Fruit fly (Drosophila melanogaster) whole organism, pupa: ENCODE data around the gene Taf10b.

Source experiments
- CG10348 ChIP-seq: fragments of 200-800 bp; sonication (Bioruptor generic); IDR thresholded peaks from 2 replicates; pipeline ENCODE4 v1.3.6; 2022; ENCODE audit warnings: missing biosample characterization, missing genetic modification characterization
- CG12605 ChIP-seq: fragments of 200-800 bp; sonication (Bioruptor generic); IDR thresholded peaks from 2 replicates; pipeline ENCODE4 v1.3.6; 2022; ENCODE audit warnings: missing biosample characterization, missing genetic modification characterization
- CG13204 ChIP-seq: fragments of 200-800 bp; sonication (Bioruptor generic); optimal IDR thresholded peaks from 2 replicates; lab custom pipeline; 2018; ENCODE audit warnings: missing biosample characterization, mild to moderate bottlenecking, missing genetic modification characterization, moderate library complexity
- CG14655 ChIP-seq: fragments of 200-800 bp; sonication (Bioruptor generic); optimal IDR thresholded peaks from 3 replicates; lab custom pipeline; 2017; ENCODE audit warnings: mild to moderate bottlenecking, missing biosample characterization, missing genetic modification reagents, missing genetic modification characterization
- CG15710 ChIP-seq: fragments of 200-800 bp; sonication (Bioruptor generic); optimal IDR thresholded peaks from 2 replicates; lab custom pipeline; 2018; ENCODE audit warnings: missing biosample characterization, mild to moderate bottlenecking, missing genetic modification characterization, moderate library complexity
- CG17806 ChIP-seq: fragments of 200-800 bp; sonication (Bioruptor generic); optimal IDR thresholded peaks from 2 replicates; lab custom pipeline; 2018; ENCODE audit warnings: missing biosample characterization, mild to moderate bottlenecking, missing genetic modification characterization, moderate library complexity
- CG32121 ChIP-seq: fragments of 200-800 bp; sonication (Bioruptor generic); IDR thresholded peaks from 2 replicates; pipeline ENCODE4 v1.3.6; 2022; ENCODE audit warnings: missing biosample characterization, missing genetic modification characterization
- CG34367 ChIP-seq: fragments of 200-800 bp; sonication (Bioruptor generic); optimal IDR thresholded peaks from 2 replicates; lab custom pipeline; 2018; ENCODE audit warnings: missing biosample characterization, mild to moderate bottlenecking, missing genetic modification characterization
- CG4496 ChIP-seq: fragments of 200-800 bp; sonication (Bioruptor generic); IDR thresholded peaks from 3 replicates; pipeline ENCODE4 v1.3.6; 2022; ENCODE audit warnings: missing biosample characterization, missing genetic modification characterization
- CG8159 ChIP-seq: fragments of 200-800 bp; sonication (Bioruptor generic); optimal IDR thresholded peaks from 3 replicates; lab custom pipeline; 2018; ENCODE audit warnings: missing biosample characterization, mild to moderate bottlenecking, missing genetic modification characterization, moderate library complexity
- CG8301 ChIP-seq: fragments of 200-800 bp; sonication (Bioruptor generic); optimal IDR thresholded peaks from 2 replicates; lab custom pipeline; 2018; ENCODE audit warnings: missing biosample characterization, mild to moderate bottlenecking, missing genetic modification characterization
- CG9948 ChIP-seq: fragments of 200-800 bp; sonication (Bioruptor generic); optimal IDR thresholded peaks from 2 replicates; lab custom pipeline; 2018; ENCODE audit warnings: missing biosample characterization, mild to moderate bottlenecking, missing genetic modification characterization, moderate library complexity
- D1 ChIP-seq: fragments of 200-800 bp; sonication (Bioruptor generic); optimal IDR thresholded peaks from 2 replicates; lab custom pipeline; 2018; ENCODE audit warnings: missing biosample characterization, mild to moderate bottlenecking, missing genetic modification characterization, moderate library complexity
- EcR ChIP-seq: fragments of 200-800 bp; sonication (Bioruptor generic); optimal IDR thresholded peaks from 3 replicates; lab custom pipeline; 2019; ENCODE audit warnings: missing biosample characterization, missing genetic modification characterization, mild to moderate bottlenecking, moderate library complexity, missing genetic modification reagents
- Ets98B ChIP-seq: fragments of 200-800 bp; sonication (Bioruptor generic); IDR thresholded peaks from 2 replicates; pipeline ENCODE4 v1.3.6; 2022; ENCODE audit warnings: missing biosample characterization, missing genetic modification characterization
- Pif1A ChIP-seq: fragments of 200-800 bp; sonication (Bioruptor generic); optimal IDR thresholded peaks from 3 replicates; lab custom pipeline; 2016; ENCODE audit warnings: missing biosample characterization, missing genetic modification characterization
- Pif1B ChIP-seq: fragments of 200-800 bp; sonication (Bioruptor generic); optimal IDR thresholded peaks from 3 replicates; lab custom pipeline; 2016; ENCODE audit warnings: missing biosample characterization, missing genetic modification characterization
- Snoo ChIP-seq: fragments of 200-800 bp; sonication (Bioruptor generic); optimal IDR thresholded peaks from 3 replicates; lab custom pipeline; 2017; ENCODE audit warnings: missing biosample characterization, mild to moderate bottlenecking, missing genetic modification characterization, inconsistent platforms
- fd96Ca ChIP-seq: fragments of 200-800 bp; sonication (Bioruptor generic); IDR thresholded peaks from 3 replicates; pipeline ENCODE4 v1.3.6; 2022; ENCODE audit warnings: missing biosample characterization, missing genetic modification characterization
- gl ChIP-seq: fragments of 200-800 bp; sonication (Bioruptor generic); optimal IDR thresholded peaks from 2 replicates; lab custom pipeline; 2018; ENCODE audit warnings: missing biosample characterization, mild to moderate bottlenecking, missing genetic modification characterization
- rn ChIP-seq: fragments of 200-800 bp; sonication (Bioruptor generic); IDR thresholded peaks from 2 replicates; pipeline ENCODE4 v1.3.6; 2022; ENCODE audit warnings: missing biosample characterization, missing genetic modification characterization

The Taf10b gene

dm6 chr2L:2754437-2755322, 13.0 kb downstream of the Taf10b start:
- no peak for TF ChIP-seq Ets98B (GFP tag; lab: Robert Waterston, UW)
- TF ChIP-seq CG13204 (GFP tag; lab: Kevin White, UChicago), result peak; percentile 43
- TF ChIP-seq Pif1B, result peak; percentile 87
- TF ChIP-seq CG15710, result peak; percentile 87
- no peak for TF ChIP-seq CG12605 (GFP tag; lab: Robert Waterston, UW)
- TF ChIP-seq CG32121 (GFP tag; lab: Robert Waterston, UW), result no peak
- TF ChIP-seq CG34367, result peak; percentile 83
- TF ChIP-seq CG17806, result peak; percentile 87
- no peak for TF ChIP-seq CG4496 (GFP tag; lab: Robert Waterston, UW)
- peak; percentile 91 for TF ChIP-seq Pif1A (GFP tag; lab: Kevin White, UChicago)
- peak; percentile 84 for TF ChIP-seq Snoo
- peak; percentile 25 for TF ChIP-seq EcR (GFP tag; lab: Kevin White, UChicago)
- TF ChIP-seq fd96Ca (GFP tag; lab: Robert Waterston, UW), result no peak
- TF ChIP-seq CG8159 (tag; lab: Kevin White, UChicago), result peak; percentile 91
- TF ChIP-seq D1 (tag; lab: Kevin White, UChicago), result no peak
- TF ChIP-seq rn (GFP tag; lab: Robert Waterston, UW), result no peak
- TF ChIP-seq CG14655 (GFP tag; lab: Kevin White, UChicago), result peak; percentile 97
- TF ChIP-seq gl (tag; lab: Kevin White, UChicago), result peak; percentile 74
- no peak for TF ChIP-seq CG10348 (GFP tag; lab: Robert Waterston, UW)
- peak; percentile 96 for TF ChIP-seq CG8301
- TF ChIP-seq CG9948 (tag; lab: Kevin White, UChicago), result peak; percentile 86
- TF ChIP-seq, all 21 proteins: peak for 13

dm6 chr2L:2753789-2754436, 13.7 kb downstream of the Taf10b start:
- TF ChIP-seq Ets98B (GFP tag; lab: Robert Waterston, UW) (no peak), EcR (GFP tag; lab: Kevin White, UChicago) (peak; percentile 78), Pif1A (GFP tag; lab: Kevin White, UChicago) (no peak), D1 (tag; lab: Kevin White, UChicago) (no peak)

- TF ChIP-seq CG17806, result peak; percentile 52
- TF ChIP-seq gl (tag; lab: Kevin White, UChicago), result no peak
- peak; percentile 20 for TF ChIP-seq CG13204 (GFP tag; lab: Kevin White, UChicago)
- TF ChIP-seq Pif1B, result peak; percentile 74
- TF ChIP-seq EcR (GFP tag; lab: Kevin White, UChicago), result peak; percentile 28
- peak; percentile 78 for TF ChIP-seq Pif1A (GFP tag; lab: Kevin White, UChicago)
- TF ChIP-seq D1 (tag; lab: Kevin White, UChicago), result peak; percentile 2
- TF ChIP-seq CG34367, result peak; percentile 39
- TF ChIP-seq CG4496 (GFP tag; lab: Robert Waterston, UW), result no peak
- peak; percentile 37 for TF ChIP-seq CG15710
- TF ChIP-seq CG32121 (GFP tag; lab: Robert Waterston, UW), result no peak
- no peak for TF ChIP-seq CG8159 (tag; lab: Kevin White, UChicago)
- peak; percentile 48 for TF ChIP-seq CG8301
- TF ChIP-seq CG9948 (tag; lab: Kevin White, UChicago), result peak; percentile 27
- peak; percentile 57 for TF ChIP-seq CG14655 (GFP tag; lab: Kevin White, UChicago)
- no peak for TF ChIP-seq rn (GFP tag; lab: Robert Waterston, UW)
- TF ChIP-seq fd96Ca (GFP tag; lab: Robert Waterston, UW), result no peak
- no peak for TF ChIP-seq CG10348 (GFP tag; lab: Robert Waterston, UW)
- no peak for TF ChIP-seq CG12605 (GFP tag; lab: Robert Waterston, UW)
- TF ChIP-seq Snoo, result peak; percentile 43
- no peak for TF ChIP-seq Ets98B (GFP tag; lab: Robert Waterston, UW)
Observed at dm6 chr2L:2752460-2753411, 14.9 kb downstream of the Taf10b start, which contains the start of gene Pgk. TSS of gene Pgk (minus strand) at chr2L:2753068.

dm6 chr2L:2751904-2752459, 15.7 kb downstream of the Taf10b start, which contains the start of gene Bacc:
TSS of gene Bacc (plus strand) at chr2L:2752445.
- TF ChIP-seq fd96Ca (GFP tag; lab: Robert Waterston, UW) (no peak), Pif1B (peak; percentile 98), CG15710 (peak; percentile 98), CG13204 (GFP tag; lab: Kevin White, UChicago) (peak; percentile 90), CG8159 (tag; lab: Kevin White, UChicago) (peak; percentile 100), CG9948 (tag; lab: Kevin White, UChicago) (peak; percentile 98), EcR (GFP tag; lab: Kevin White, UChicago) (no peak), CG8301 (peak; percentile 99), CG32121 (GFP tag; lab: Robert Waterston, UW) (no peak), Snoo (peak; percentile 97), CG14655 (GFP tag; lab: Kevin White, UChicago) (peak; percentile 99), CG17806 (peak; percentile 95), Pif1A (GFP tag; lab: Kevin White, UChicago) (peak; percentile 99), CG34367 (peak; percentile 96), gl (tag; lab: Kevin White, UChicago) (peak; percentile 90), D1 (tag; lab: Kevin White, UChicago) (peak; percentile 98), Ets98B (GFP tag; lab: Robert Waterston, UW) (no peak)
